Worm (Caenorhabditis elegans): Measurements from ENCODE around the gene fbxa-36.

DNA sequence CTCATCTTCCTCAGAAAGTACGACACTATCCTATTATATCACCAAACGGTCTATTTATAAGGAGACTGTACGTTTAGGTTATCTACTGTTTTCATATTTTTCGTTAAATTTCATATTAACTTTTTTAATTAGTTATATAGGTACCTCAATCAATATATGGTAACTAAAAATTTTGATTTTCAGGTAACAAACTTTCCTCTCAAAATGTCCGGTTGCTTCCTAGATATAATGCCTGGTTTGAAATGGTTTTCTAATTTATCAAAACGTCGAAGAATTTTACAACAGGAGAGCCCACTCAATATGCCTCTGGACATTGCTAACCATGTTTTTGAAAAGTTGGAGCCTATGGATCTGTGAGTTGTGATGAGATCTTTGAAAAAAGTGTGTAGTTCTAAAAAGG, 4.6 kb upstream of the fbxa-36 start, which contains the start of gene fbxa-28:
- TF ChIP-seq ama-1 (optimal IDR thresholded peaks at IDR 0.05): no peak
- no peak for TF ChIP-seq B0310.2 (tag; optimal IDR thresholded peaks at IDR 0.05)
- TF ChIP-seq hmbx-1 (tag; optimal IDR thresholded peaks at IDR 0.05): no peak
- TF ChIP-seq sea-1 (GFP tag; conservative IDR thresholded peaks at IDR 0.05): no peak
- TF ChIP-seq tbx-11 (GFP tag; IDR thresholded peaks at IDR 0.05): no peak
- no peak for TF ChIP-seq tbx-37 (GFP tag; conservative IDR thresholded peaks at IDR 0.05)
- no peak for TF ChIP-seq flt-1 (GFP tag; IDR thresholded peaks at IDR 0.05)
- TF ChIP-seq pes-1 (GFP tag; IDR thresholded peaks at IDR 0.05): no peak
- TF ChIP-seq aly-1 (tag; optimal IDR thresholded peaks at IDR 0.05): no peak
- no peak for TF ChIP-seq ceh-36 (tag; optimal IDR thresholded peaks at IDR 0.05)
- no peak for TF ChIP-seq scrt-1 (GFP tag; IDR thresholded peaks at IDR 0.05)
- TF ChIP-seq F13C5.2 (tag; optimal IDR thresholded peaks at IDR 0.05): no peak
- no peak for TF ChIP-seq hnd-1 (tag; optimal IDR thresholded peaks at IDR 0.05)
